Fruit fly (Drosophila melanogaster) whole organism, embryonic: ENCODE results near the gene ND-MNLL.
A peak's percentile ranks its signal among the peaks of the same experiment; 100 is the strongest.

Experiments used
- Atf6 ChIP-seq: fragments of 200-800 bp; sonication (Bioruptor generic); IDR thresholded peaks from 2 replicates; pipeline ENCODE4 v1.3.6; 2022; ENCODE audit warnings: missing biosample characterization, missing genetic modification characterization
- Blimp-1 ChIP-seq: fragments of 200-800 bp; sonication (Bioruptor generic); optimal IDR thresholded peaks from 3 replicates; lab custom pipeline; 2018; ENCODE audit warnings: missing biosample characterization, missing genetic modification characterization, mild to moderate bottlenecking, moderate library complexity, missing genetic modification reagents
- Bteb2 ChIP-seq: fragments of 200-800 bp; sonication (Bioruptor generic); optimal IDR thresholded peaks from 2 replicates; lab custom pipeline; 2016; ENCODE audit warnings: missing biosample characterization, missing genetic modification characterization
- CG1024 ChIP-seq: fragments of 200-800 bp; sonication (Bioruptor generic); IDR thresholded peaks from 2 replicates; pipeline ENCODE4 v1.3.6; 2022; ENCODE audit warnings: missing biosample characterization, missing genetic modification characterization
- CG12071 ChIP-seq: fragments of 200-800 bp; sonication (Bioruptor generic); optimal IDR thresholded peaks from 3 replicates; lab custom pipeline; 2018; ENCODE audit warnings: missing biosample characterization, mild to moderate bottlenecking, missing genetic modification characterization
- CG12219 ChIP-seq: fragments of 200-800 bp; sonication (Bioruptor generic); optimal IDR thresholded peaks from 3 replicates; lab custom pipeline; 2018; ENCODE audit warnings: missing biosample characterization, mild to moderate bottlenecking, missing genetic modification characterization
- CG12236 ChIP-seq: fragments of 200-800 bp; sonication (Bioruptor generic); optimal IDR thresholded peaks from 2 replicates; lab custom pipeline; 2016; ENCODE audit warnings: missing biosample characterization, missing genetic modification characterization
- CG12391 ChIP-seq: fragments of 200-800 bp; sonication (Bioruptor generic); optimal IDR thresholded peaks from 3 replicates; lab custom pipeline; 2018; ENCODE audit warnings: missing biosample characterization, mild to moderate bottlenecking, missing genetic modification characterization, moderate library complexity
- CG12744 ChIP-seq: fragments of 200-800 bp; sonication (Bioruptor generic); optimal IDR thresholded peaks from 2 replicates; lab custom pipeline; 2016; ENCODE audit warnings: missing biosample characterization, missing genetic modification characterization
- CG13123 ChIP-seq: fragments of 200-800 bp; sonication (Bioruptor generic); optimal IDR thresholded peaks from 2 replicates; lab custom pipeline; 2016; ENCODE audit warnings: missing biosample characterization, missing genetic modification characterization
- CG13894 ChIP-seq: fragments of 200-800 bp; sonication (Bioruptor generic); optimal IDR thresholded peaks from 3 replicates; lab custom pipeline; 2018; ENCODE audit warnings: missing biosample characterization, mild to moderate bottlenecking, missing genetic modification characterization, moderate library complexity
- CG15269 ChIP-seq: fragments of 200-800 bp; sonication (Bioruptor generic); optimal IDR thresholded peaks from 2 replicates; lab custom pipeline; 2018; ENCODE audit warnings: missing biosample characterization, mild to moderate bottlenecking, missing genetic modification characterization, moderate library complexity
- CG1832 ChIP-seq: fragments of 200-800 bp; sonication (Bioruptor generic); optimal IDR thresholded peaks from 2 replicates; lab custom pipeline; 2017; ENCODE audit warnings: missing biosample characterization, mild to moderate bottlenecking, missing genetic modification characterization, inconsistent platforms
- CG2712 ChIP-seq: fragments of 200-800 bp; optimal IDR thresholded peaks from 3 replicates; lab custom pipeline; 2019; ENCODE audit warnings: missing biosample characterization, mild to moderate bottlenecking, missing genetic modification characterization, moderate library complexity
- CG2875 ChIP-seq: fragments of 200-800 bp; sonication (Bioruptor generic); optimal IDR thresholded peaks from 2 replicates; lab custom pipeline; 2017; ENCODE audit warnings: missing biosample characterization, mild to moderate bottlenecking, missing genetic modification characterization, missing genetic modification reagents
- CG30431 ChIP-seq: fragments of 200-800 bp; sonication (Bioruptor generic); optimal IDR thresholded peaks from 2 replicates; lab custom pipeline; 2017; ENCODE audit warnings: missing biosample characterization, missing genetic modification characterization
- CG3847 ChIP-seq: fragments of 200-800 bp; sonication (Bioruptor generic); IDR thresholded peaks from 2 replicates; pipeline ENCODE4 v1.3.6; 2022; ENCODE audit warnings: missing biosample characterization, missing genetic modification characterization
- CG7963 ChIP-seq: fragments of 200-800 bp; sonication (Bioruptor generic); IDR thresholded peaks from 3 replicates; pipeline ENCODE4 v1.3.6; 2022; ENCODE audit warnings: missing biosample characterization, missing genetic modification characterization; ENCODE audit not compliant: partially characterized antibody
- CG9797 ChIP-seq: fragments of 200-800 bp; sonication (Bioruptor generic); optimal IDR thresholded peaks from 3 replicates; lab custom pipeline; 2018; ENCODE audit warnings: missing biosample characterization, mild to moderate bottlenecking, missing genetic modification characterization
- CTCF ChIP-seq: fragments of 200-800 bp; sonication (Bioruptor generic); optimal IDR thresholded peaks from 2 replicates; lab custom pipeline; 2017; ENCODE audit warnings: missing biosample characterization, mild to moderate bottlenecking, missing genetic modification characterization, moderate library complexity
- E2f1 ChIP-seq: fragments of 200-800 bp; sonication (Bioruptor generic); IDR thresholded peaks from 2 replicates; pipeline ENCODE4 v1.3.6; 2022; ENCODE audit warnings: missing biosample characterization, missing genetic modification characterization
- Fer1 ChIP-seq: fragments of 200-800 bp; sonication (Bioruptor generic); optimal IDR thresholded peaks from 2 replicates; lab custom pipeline; 2017; ENCODE audit warnings: missing biosample characterization, mild to moderate bottlenecking, missing genetic modification characterization
- Gsc ChIP-seq: fragments of 200-800 bp; sonication (Bioruptor generic); IDR thresholded peaks from 2 replicates; pipeline ENCODE4 v1.3.6; 2022; ENCODE audit warnings: missing biosample characterization, missing genetic modification characterization
- HHEX ChIP-seq: fragments of 200-800 bp; sonication (Bioruptor generic); optimal IDR thresholded peaks from 3 replicates; lab custom pipeline; 2017; ENCODE audit warnings: missing biosample characterization, mild to moderate bottlenecking, missing genetic modification characterization, missing genetic modification reagents
- HLH54F ChIP-seq: fragments of 200-800 bp; sonication (Bioruptor generic); optimal IDR thresholded peaks from 3 replicates; lab custom pipeline; 2016; ENCODE audit warnings: missing biosample characterization, missing genetic modification characterization
- HmgD ChIP-seq: fragments of 200-800 bp; sonication (Bioruptor generic); optimal IDR thresholded peaks from 3 replicates; lab custom pipeline; 2016; ENCODE audit warnings: missing biosample characterization, missing genetic modification characterization
- Lhr ChIP-seq: fragments of 200-800 bp; sonication (Bioruptor generic); optimal IDR thresholded peaks from 3 replicates; lab custom pipeline; 2017; ENCODE audit warnings: mild to moderate bottlenecking, missing biosample characterization, missing genetic modification reagents, missing genetic modification characterization
- MESR4 ChIP-seq: fragments of 200-800 bp; sonication (Bioruptor generic); optimal IDR thresholded peaks from 2 replicates; lab custom pipeline; 2018; ENCODE audit warnings: missing biosample characterization, mild to moderate bottlenecking, missing genetic modification characterization, moderate library complexity
- Mad ChIP-seq: fragments of 200-800 bp; sonication (Bioruptor generic); optimal IDR thresholded peaks from 2 replicates; lab custom pipeline; 2016; ENCODE audit warnings: missing biosample characterization, missing genetic modification characterization
- Opbp ChIP-seq: fragments of 200-800 bp; sonication (Bioruptor generic); IDR thresholded peaks from 3 replicates; pipeline ENCODE4 v1.3.6; 2022; ENCODE audit warnings: missing biosample characterization, missing genetic modification characterization; ENCODE audit not compliant: partially characterized antibody
- Ravus ChIP-seq: fragments of 200-800 bp; sonication (Bioruptor generic); IDR thresholded peaks from 2 replicates; pipeline ENCODE4 v1.3.6; 2022; ENCODE audit warnings: missing biosample characterization, missing genetic modification characterization
- Rfx ChIP-seq: fragments of 200-800 bp; sonication (Bioruptor generic); IDR thresholded peaks from 2 replicates; pipeline ENCODE4 v1.3.6; 2022; ENCODE audit warnings: missing biosample characterization, missing genetic modification characterization
- Sry-β ChIP-seq: fragments of 200-800 bp; sonication (Bioruptor generic); optimal IDR thresholded peaks from 2 replicates; lab custom pipeline; 2018; ENCODE audit warnings: missing biosample characterization, mild to moderate bottlenecking, missing genetic modification characterization, moderate library complexity
- TFAM ChIP-seq: fragments of 200-800 bp; sonication (Bioruptor generic); optimal IDR thresholded peaks from 2 replicates; lab custom pipeline; 2017; ENCODE audit warnings: missing biosample characterization, missing genetic modification characterization, inconsistent platforms
- Usf ChIP-seq: fragments of 200-800 bp; sonication (Bioruptor generic); optimal IDR thresholded peaks from 2 replicates; lab custom pipeline; 2017; ENCODE audit warnings: missing genotype, missing biosample characterization, missing genetic modification characterization
- ara ChIP-seq: fragments of 200-800 bp; sonication (Bioruptor generic); IDR thresholded peaks from 2 replicates; pipeline ENCODE4 v1.3.6; 2022; ENCODE audit warnings: missing biosample characterization, missing genetic modification characterization
- ase ChIP-seq: fragments of 200-800 bp; sonication (Bioruptor generic); IDR thresholded peaks from 3 replicates; pipeline ENCODE4 v1.3.6; 2022; ENCODE audit warnings: missing biosample characterization, missing genetic modification characterization
- btn ChIP-seq: fragments of 200-800 bp; sonication (Bioruptor generic); optimal IDR thresholded peaks from 2 replicates; lab custom pipeline; 2016; ENCODE audit warnings: missing biosample characterization, missing genetic modification characterization
- chm ChIP-seq: fragments of 200-800 bp; sonication (Bioruptor generic); IDR thresholded peaks from 2 replicates; pipeline ENCODE4 v1.3.6; 2022; ENCODE audit warnings: missing biosample characterization, missing genetic modification characterization
- dmrt11E ChIP-seq: fragments of 200-800 bp; sonication (Bioruptor generic); optimal IDR thresholded peaks from 3 replicates; lab custom pipeline; 2018; ENCODE audit warnings: missing biosample characterization, mild to moderate bottlenecking, missing genetic modification characterization, moderate library complexity
- grau ChIP-seq: fragments of 200-800 bp; optimal IDR thresholded peaks from 3 replicates; lab custom pipeline; 2019; ENCODE audit warnings: missing biosample characterization, mild to moderate bottlenecking, missing genetic modification characterization, moderate library complexity
- gt ChIP-seq: fragments of 200-800 bp; sonication (Bioruptor generic); IDR thresholded peaks from 2 replicates; pipeline ENCODE4 v1.3.6; 2022; ENCODE audit warnings: missing biosample characterization, missing genetic modification characterization
- jumu ChIP-seq: fragments of 200-800 bp; sonication (Bioruptor generic); optimal IDR thresholded peaks from 3 replicates; lab custom pipeline; 2016; ENCODE audit warnings: missing biosample characterization, missing genetic modification characterization
- lab ChIP-seq: fragments of 200-800 bp; sonication (Bioruptor generic); optimal IDR thresholded peaks from 3 replicates; lab custom pipeline; 2017; ENCODE audit warnings: missing biosample characterization, missing genetic modification characterization, mild to moderate bottlenecking, moderate library complexity, missing genetic modification reagents
- luna ChIP-seq: fragments of 200-800 bp; sonication (Bioruptor generic); optimal IDR thresholded peaks from 2 replicates; lab custom pipeline; 2016; ENCODE audit warnings: missing biosample characterization, missing genetic modification characterization
- mam ChIP-seq: fragments of 200-800 bp; sonication (Bioruptor generic); optimal IDR thresholded peaks from 3 replicates; lab custom pipeline; 2016; ENCODE audit warnings: missing biosample characterization, missing genetic modification characterization
- p53 ChIP-seq: fragments of 200-800 bp; sonication (Bioruptor generic); optimal IDR thresholded peaks from 2 replicates; lab custom pipeline; 2016; ENCODE audit warnings: missing biosample characterization, missing genetic modification characterization
- pan ChIP-seq, 4 experiments: fragments of >200 bp in 3 of 4; fragments of 200-800 bp in 1 of 4; sonication (Bioruptor generic) in 1 of 4; optimal IDR thresholded peaks in 3 of 4; IDR thresholded peaks in 1 of 4; 2 replicates each; pipeline versions ENCODE4 v1.3.6 to Lab custom; 2017 to 2022; ENCODE audit warnings: missing biosample characterization in 2 of 4, missing genetic modification characterization in 2 of 4, mixed read lengths in 1 of 4
- pum ChIP-seq: fragments of 200-800 bp; sonication (Bioruptor generic); optimal IDR thresholded peaks from 2 replicates; lab custom pipeline; 2016; ENCODE audit warnings: missing biosample characterization, missing genetic modification characterization
- schlank ChIP-seq: fragments of 200-800 bp; sonication (Bioruptor generic); optimal IDR thresholded peaks from 2 replicates; lab custom pipeline; 2018; ENCODE audit warnings: missing biosample characterization, mild to moderate bottlenecking, missing genetic modification characterization
- tap ChIP-seq: fragments of 200-800 bp; optimal IDR thresholded peaks from 3 replicates; lab custom pipeline; 2019; ENCODE audit warnings: missing biosample characterization, mild to moderate bottlenecking, missing genetic modification characterization, moderate library complexity
- tin ChIP-seq: fragments of 200-800 bp; sonication (Bioruptor generic); optimal IDR thresholded peaks from 3 replicates; lab custom pipeline; 2016; ENCODE audit warnings: missing biosample characterization, missing genetic modification characterization

The ND-MNLL gene

DNA sequence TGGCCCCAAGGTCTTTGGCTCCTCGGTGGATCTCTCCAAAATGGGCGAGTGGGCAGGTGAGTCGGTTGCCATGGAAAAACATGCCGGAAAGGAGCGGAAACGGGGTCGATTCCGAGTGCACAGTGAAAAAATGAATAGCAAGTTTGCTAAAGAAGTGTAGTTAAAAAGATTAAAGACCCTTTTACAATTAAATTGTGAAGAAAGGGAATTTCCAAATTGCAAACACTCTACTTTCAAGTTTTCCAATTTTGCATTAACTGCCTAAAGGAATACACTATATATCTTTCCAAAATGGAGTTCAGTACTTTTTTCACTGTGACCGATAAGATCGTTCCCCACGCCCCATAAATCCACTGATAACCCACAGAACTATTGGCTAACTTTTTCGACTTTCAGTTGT, 15.9 kb upstream of the ND-MNLL start:
- TF ChIP-seq TFAM = no peak
- no peak for TF ChIP-seq ara (GFP tag; lab: Robert Waterston, UW)
- TF ChIP-seq CG7963 (GFP tag; lab: Robert Waterston, UW) = no peak
- no peak for TF ChIP-seq CG12391 (tag; lab: Kevin White, UChicago)
- peak; percentile 41 for TF ChIP-seq grau (tag; lab: Kevin White, UChicago)
- TF ChIP-seq CG13894 (tag; lab: Kevin White, UChicago) = no peak
- TF ChIP-seq dmrt11E (tag; lab: Kevin White, UChicago) = no peak
- no peak for TF ChIP-seq Blimp-1
- TF ChIP-seq Ravus (GFP tag; lab: Robert Waterston, UW) = no peak
- no peak for TF ChIP-seq CG9797 (GFP tag; lab: Kevin White, UChicago)
- TF ChIP-seq ase (GFP tag; lab: Robert Waterston, UW) = 0 out of 3 replicates have a peak, but pooled peaks have one; percentile 50
- no peak for TF ChIP-seq CG12744 (GFP tag; lab: Kevin White, UChicago)
- TF ChIP-seq Usf (GFP tag; lab: Kevin White, UChicago) = no peak
- no peak for TF ChIP-seq CG30431 (GFP tag; lab: Kevin White, UChicago)
- no peak for TF ChIP-seq HmgD
- TF ChIP-seq CG12219 (GFP tag; lab: Kevin White, UChicago) = no peak
- no peak for TF ChIP-seq Sry-β
- TF ChIP-seq gt (GFP tag; lab: Robert Waterston, UW) = no peak
- peak; percentile 7 for TF ChIP-seq CG2712 (tag; lab: Kevin White, UChicago)
- no peak for TF ChIP-seq jumu (GFP tag; lab: Kevin White, UChicago)
- TF ChIP-seq pan (optimal IDR thresholded peaks at IDR 0.05; lab: Kevin White, UChicago) = no peak
- peak in 1 of 2 experiments; percentile 37 for TF ChIP-seq pan (GFP tag; optimal IDR thresholded peaks at IDR 0.05 in 1 of 2, IDR thresholded peaks at IDR 0.05 in 1 of 2)
- TF ChIP-seq CG13123 (GFP tag; lab: Kevin White, UChicago) = no peak
- peak; percentile 34; the same call in 1 of the 2 replicates for TF ChIP-seq E2f1 (GFP tag; lab: Robert Waterston, UW)
- TF ChIP-seq Lhr (GFP tag; lab: Kevin White, UChicago) = no peak
- TF ChIP-seq Opbp (GFP tag; lab: Robert Waterston, UW) = no peak
- TF ChIP-seq Mad = no peak
- TF ChIP-seq Gsc = no peak
- TF ChIP-seq CG2875 (GFP tag; lab: Kevin White, UChicago) = no peak
- no peak for TF ChIP-seq HLH54F (GFP tag; lab: Kevin White, UChicago)
- no peak for TF ChIP-seq mam (GFP tag; lab: Kevin White, UChicago)
- no peak for TF ChIP-seq Bteb2
- no peak for TF ChIP-seq CG1832 (GFP tag; lab: Kevin White, UChicago)
- TF ChIP-seq CG12071 (GFP tag; lab: Kevin White, UChicago) = no peak
- no peak for TF ChIP-seq CG1024 (GFP tag; lab: Robert Waterston, UW)
- TF ChIP-seq Atf6 (GFP tag; lab: Robert Waterston, UW) = no peak
- peak; percentile 63 for TF ChIP-seq lab (GFP tag; lab: Kevin White, UChicago)
- no peak for TF ChIP-seq luna (GFP tag; lab: Kevin White, UChicago)
- TF ChIP-seq p53 = no peak
- peak; percentile 7 for TF ChIP-seq tap
- peak; percentile 22 for TF ChIP-seq HHEX (GFP tag; lab: Kevin White, UChicago)
- peak; percentile 50 for TF ChIP-seq Rfx (GFP tag; lab: Robert Waterston, UW)
- TF ChIP-seq tin (GFP tag; lab: Kevin White, UChicago) = no peak
- no peak for TF ChIP-seq btn
- no peak for TF ChIP-seq CG15269 (tag; lab: Kevin White, UChicago)
- no peak for TF ChIP-seq CTCF (GFP tag; lab: Kevin White, UChicago)
- TF ChIP-seq pum (GFP tag; lab: Kevin White, UChicago) = no peak
- TF ChIP-seq schlank (tag; lab: Kevin White, UChicago) = no peak
- 0 out of 2 replicates have a peak, but pooled peaks have one; percentile 51 for TF ChIP-seq chm (GFP tag; lab: Robert Waterston, UW)
- TF ChIP-seq MESR4 (GFP tag; lab: Kevin White, UChicago) = no peak
- no peak for TF ChIP-seq CG3847
- TF ChIP-seq CG12236 (GFP tag; lab: Kevin White, UChicago) = no peak
- TF ChIP-seq Fer1 (GFP tag; lab: Kevin White, UChicago) = peak; percentile 11
